Worm (Caenorhabditis elegans): ENCODE results near the gene nhr-97.

- no peak for TF ChIP-seq fos-1 (tag; optimal IDR thresholded peaks at IDR 0.05)
- no peak for TF ChIP-seq mdl-1 (tag; optimal IDR thresholded peaks at IDR 0.05)
- TF ChIP-seq lin-13 (GFP tag; optimal IDR thresholded peaks at IDR 0.05), result no peak
- peak in 1 of 2 experiments; percentile 2 for TF ChIP-seq unc-62 (GFP tag; optimal IDR thresholded peaks at IDR 0.05 in 1 of 2)
- no peak for TF ChIP-seq unc-62 (tag; optimal IDR thresholded peaks at IDR 0.05)
- no peak for TF ChIP-seq ces-1 (GFP tag; optimal IDR thresholded peaks at IDR 0.05)
- TF ChIP-seq nhr-237 (tag; optimal IDR thresholded peaks at IDR 0.05), result no peak
- no peak for TF ChIP-seq snpc-4 (tag; optimal IDR thresholded peaks at IDR 0.05)
- no peak for TF ChIP-seq nhr-10 (tag; optimal IDR thresholded peaks at IDR 0.05)
- TF ChIP-seq egl-27 (tag; optimal IDR thresholded peaks at IDR 0.05), result no peak
- no peak for TF ChIP-seq pha-4 (GFP tag; IDR thresholded peaks at IDR 0.05)
- no peak for TF ChIP-seq pha-4 (tag; optimal IDR thresholded peaks at IDR 0.05)
- no peak for TF ChIP-seq duxl-1 (tag; optimal IDR thresholded peaks at IDR 0.05; ENCODE audit: poor library complexity)
- no peak for TF ChIP-seq daf-16 (GFP tag; optimal IDR thresholded peaks at IDR 0.05)
- TF ChIP-seq daf-16 (tag; optimal IDR thresholded peaks at IDR 0.05), result peak; percentile 86
These were observed 40.0 kb downstream of the nhr-97 start, which contains the start of gene T13F2.2 for ce11 chrIV:9797304-9798003.
